Worm (Caenorhabditis elegans): Measurements from ENCODE around the gene Y49E10.21.

The Y49E10.21 gene

DNA sequence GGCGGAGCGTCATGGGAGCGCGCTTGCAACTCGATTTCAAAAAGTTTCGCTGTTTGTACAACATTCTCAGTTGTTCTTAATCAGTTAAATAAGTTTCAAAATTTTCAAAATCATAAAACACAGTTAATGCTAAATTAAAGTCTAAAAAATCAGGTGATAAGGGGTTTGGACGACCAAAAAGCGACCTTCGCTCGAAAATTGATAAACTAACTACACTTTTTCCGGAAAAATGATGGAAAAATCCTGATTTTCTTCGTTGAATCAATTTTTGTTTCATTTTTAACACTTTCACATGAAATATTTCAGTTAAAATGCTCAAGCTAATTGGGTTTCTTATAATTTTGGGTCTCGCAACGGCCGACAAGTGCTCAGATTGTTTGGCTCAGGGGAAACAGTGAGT is 27.2 kb upstream of the Y49E10.21 start, which contains the start of gene Y49E10.16:
Gene Y49E10.16 (plus strand): TSS at position 301 of the 400 bp plus-strand sequence.
- TF ChIP-seq mls-2 (tag; optimal IDR thresholded peaks at IDR 0.05) (no peak), drap-1 (GFP tag; optimal IDR thresholded peaks at IDR 0.05) (no peak), ham-2 (GFP tag; optimal IDR thresholded peaks at IDR 0.05) (no peak), lin-32 (GFP tag; optimal IDR thresholded peaks at IDR 0.05) (no peak), elt-3 (tag; optimal IDR thresholded peaks at IDR 0.05) (no peak), nhr-12 (tag; optimal IDR thresholded peaks at IDR 0.05) (no peak), lsy-2 (tag; optimal IDR thresholded peaks at IDR 0.05) (no peak), ces-1 (GFP tag; optimal IDR thresholded peaks at IDR 0.05) (no peak), lin-13 (tag; optimal IDR thresholded peaks at IDR 0.05) (no peak), ztf-11 (tag; optimal IDR thresholded peaks at IDR 0.05) (no peak), hlh-1 (tag; optimal IDR thresholded peaks at IDR 0.05) (no peak), mep-1 (tag; optimal IDR thresholded peaks at IDR 0.05) (no peak), unc-39 (tag; optimal IDR thresholded peaks at IDR 0.05) (no peak)

ce11 chrIII:12434104-12434503 is 23.3 kb upstream of the Y49E10.21 start, which contains the start of gene Y49E10.27:
Y49E10.27 (plus strand) TSS chrIII:12434404.
- TF ChIP-seq drap-1 (GFP tag; optimal IDR thresholded peaks at IDR 0.05) = no peak
- no peak for TF ChIP-seq sem-2 (GFP tag; optimal IDR thresholded peaks at IDR 0.05)
- no peak for TF ChIP-seq lin-32 (GFP tag; optimal IDR thresholded peaks at IDR 0.05)
- TF ChIP-seq lin-13 (tag; optimal IDR thresholded peaks at IDR 0.05) = no peak
- TF ChIP-seq mab-5 (tag; optimal IDR thresholded peaks at IDR 0.05) = no peak
- TF ChIP-seq tbx-8 (GFP tag; optimal IDR thresholded peaks at IDR 0.05) = no peak
- no peak for TF ChIP-seq elt-1 (tag; optimal IDR thresholded peaks at IDR 0.05; ENCODE audit: borderline replicate concordance, insufficient read depth)
- no peak for TF ChIP-seq mls-2 (tag; optimal IDR thresholded peaks at IDR 0.05)
- no peak for TF ChIP-seq hlh-1 (tag; optimal IDR thresholded peaks at IDR 0.05)
- no peak for TF ChIP-seq nhr-237 (tag; optimal IDR thresholded peaks at IDR 0.05)
- TF ChIP-seq blmp-1 (tag; optimal IDR thresholded peaks at IDR 0.05) = no peak
- TF ChIP-seq M03D4.4 (tag; optimal IDR thresholded peaks at IDR 0.05) = no peak
- TF ChIP-seq ztf-11 (tag; optimal IDR thresholded peaks at IDR 0.05) = no peak
- no peak for TF ChIP-seq ceh-39 (tag; optimal IDR thresholded peaks at IDR 0.05)
- TF ChIP-seq unc-39 (tag; optimal IDR thresholded peaks at IDR 0.05) = no peak
- TF ChIP-seq zip-8 (tag; optimal IDR thresholded peaks at IDR 0.05) = no peak

DNA sequence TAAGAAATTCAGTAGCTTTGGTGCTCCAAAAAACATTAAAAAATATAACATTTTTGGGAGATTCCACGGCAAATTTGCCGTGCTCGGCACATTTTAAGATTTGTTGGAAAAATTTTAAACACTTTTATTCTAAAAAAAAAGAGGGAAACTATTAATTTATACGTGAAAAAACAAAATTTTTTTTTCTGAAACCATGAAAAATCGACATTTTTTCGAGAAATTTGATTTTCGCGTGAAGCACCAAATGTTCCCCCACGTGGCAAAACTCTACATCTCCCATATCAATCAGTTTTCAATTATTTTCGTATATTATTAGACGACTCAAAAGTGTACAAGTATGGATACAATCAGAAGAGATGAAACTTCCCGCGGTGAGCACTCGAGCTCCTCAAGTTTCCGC is 21.2 kb upstream of the Y49E10.21 start, which contains the start of gene fbxa-218:
Gene fbxa-218 (plus strand): TSS at position 301 of the 400 bp plus-strand sequence.
- TF ChIP-seq mab-5 (tag; optimal IDR thresholded peaks at IDR 0.05) (no peak), ztf-11 (tag; optimal IDR thresholded peaks at IDR 0.05) (no peak), mls-2 (tag; optimal IDR thresholded peaks at IDR 0.05) (no peak), drap-1 (GFP tag; optimal IDR thresholded peaks at IDR 0.05) (no peak), bed-3 (GFP tag; optimal IDR thresholded peaks at IDR 0.05) (no peak), M03D4.4 (tag; optimal IDR thresholded peaks at IDR 0.05) (no peak), unc-39 (tag; optimal IDR thresholded peaks at IDR 0.05) (no peak), snpc-4 (tag; optimal IDR thresholded peaks at IDR 0.05) (no peak), elt-3 (tag; optimal IDR thresholded peaks at IDR 0.05) (no peak), zip-8 (tag; optimal IDR thresholded peaks at IDR 0.05) (no peak), ceh-39 (tag; optimal IDR thresholded peaks at IDR 0.05) (no peak), cnd-1 (tag; optimal IDR thresholded peaks at IDR 0.05) (no peak), blmp-1 (tag; optimal IDR thresholded peaks at IDR 0.05) (no peak), sptf-1 (tag; optimal IDR thresholded peaks at IDR 0.05) (no peak), ces-1 (GFP tag; optimal IDR thresholded peaks at IDR 0.05) (no peak)

ce11 chrIII:12437020-12437419 is 20.4 kb upstream of the Y49E10.21 start:
- TF ChIP-seq snpc-4 (tag; optimal IDR thresholded peaks at IDR 0.05) (no peak), zip-8 (tag; optimal IDR thresholded peaks at IDR 0.05) (no peak), elt-3 (tag; optimal IDR thresholded peaks at IDR 0.05) (no peak), nhr-12 (tag; optimal IDR thresholded peaks at IDR 0.05) (no peak), nhr-28 (tag; optimal IDR thresholded peaks at IDR 0.05) (no peak), unc-120 (tag; optimal IDR thresholded peaks at IDR 0.05; ENCODE audit: poor library complexity, severe bottlenecking) (no peak), lin-32 (GFP tag; optimal IDR thresholded peaks at IDR 0.05) (no peak), sem-2 (GFP tag; optimal IDR thresholded peaks at IDR 0.05) (no peak), mep-1 (tag; optimal IDR thresholded peaks at IDR 0.05) (no peak), ztf-11 (tag; optimal IDR thresholded peaks at IDR 0.05) (no peak), ceh-43 (GFP tag; optimal IDR thresholded peaks at IDR 0.05) (no peak), pha-4 (tag; optimal IDR thresholded peaks at IDR 0.05) (no peak), flh-1 (GFP tag; optimal IDR thresholded peaks at IDR 0.05) (no peak)

DNA sequence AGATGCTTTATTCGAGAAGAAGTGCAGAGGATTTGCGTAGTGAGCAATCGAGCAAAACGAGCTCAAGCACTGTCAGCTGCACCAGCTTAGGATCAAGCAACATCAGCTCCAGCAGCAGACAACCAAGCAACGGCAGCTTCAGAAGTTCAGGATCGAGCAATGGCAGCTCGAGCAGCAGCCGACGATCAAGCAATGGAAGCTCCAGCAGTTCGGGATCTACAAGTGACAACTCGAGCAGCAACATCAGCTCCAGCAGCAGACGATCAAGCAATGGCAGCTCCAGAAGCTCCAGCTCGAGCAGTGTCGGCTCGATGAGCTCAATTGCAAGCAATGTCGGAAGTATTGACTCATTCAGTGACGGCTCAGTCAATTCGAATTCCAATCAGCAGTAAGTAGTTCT is 18.3 kb upstream of the Y49E10.21 start:
- no peak for TF ChIP-seq ham-2 (GFP tag; optimal IDR thresholded peaks at IDR 0.05)
- TF ChIP-seq nhr-237 (tag; optimal IDR thresholded peaks at IDR 0.05) = no peak
- TF ChIP-seq unc-62 (GFP tag; optimal IDR thresholded peaks at IDR 0.05) = no peak
- no peak for TF ChIP-seq nhr-28 (tag; optimal IDR thresholded peaks at IDR 0.05)
- no peak for TF ChIP-seq mep-1 (tag; optimal IDR thresholded peaks at IDR 0.05)
- no peak for TF ChIP-seq ztf-11 (tag; optimal IDR thresholded peaks at IDR 0.05)
- no peak for TF ChIP-seq lin-13 (tag; optimal IDR thresholded peaks at IDR 0.05)
- TF ChIP-seq blmp-1 (tag; optimal IDR thresholded peaks at IDR 0.05) = no peak
- TF ChIP-seq sptf-1 (tag; optimal IDR thresholded peaks at IDR 0.05) = no peak
